Worm (Caenorhabditis elegans): ENCODE results near the gene arrd-24.

DNA sequence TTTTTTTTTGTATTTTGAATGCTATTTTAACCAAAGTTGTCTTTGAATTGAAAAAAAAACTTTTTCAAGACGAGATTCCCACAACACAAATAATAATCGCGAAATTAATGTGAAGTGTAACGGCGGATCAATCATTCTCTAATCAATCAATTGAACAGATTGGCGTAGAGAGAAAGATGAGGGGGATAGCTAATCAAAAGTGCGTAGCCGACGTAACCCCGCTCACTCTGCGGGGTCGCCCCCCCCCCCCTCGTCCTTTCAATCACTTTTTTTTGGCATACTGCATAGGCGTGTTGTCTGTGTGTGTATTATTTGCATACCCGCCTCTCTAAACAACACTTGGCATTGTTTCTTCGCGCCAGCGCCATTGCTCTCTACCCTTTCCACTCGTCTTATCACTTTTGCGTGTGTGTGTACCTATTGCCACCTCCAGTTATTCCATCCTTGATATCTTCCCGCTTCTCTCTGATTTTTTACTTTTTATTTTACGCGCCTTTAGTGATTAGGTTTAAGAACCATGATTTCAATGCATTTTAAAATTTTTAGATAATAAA is 44.2 kb upstream of the arrd-24 start:
- TF ChIP-seq pqm-1 (tag; optimal IDR thresholded peaks at IDR 0.05): no peak
- no peak for TF ChIP-seq elt-2 (tag; optimal IDR thresholded peaks at IDR 0.05)
- no peak for TF ChIP-seq nhr-232 (tag; optimal IDR thresholded peaks at IDR 0.05)
- TF ChIP-seq lin-11 (tag; optimal IDR thresholded peaks at IDR 0.05): no peak
- TF ChIP-seq ceh-19 (GFP tag; optimal IDR thresholded peaks at IDR 0.05): no peak
